Worm (Caenorhabditis elegans): Measurements from ENCODE around the gene rpb-9.

The rpb-9 gene

ce11 chrV:8007460-8008292 is 4.5 kb downstream of the rpb-9 start, which contains the start of gene Y97E10AR.3:
Gene Y97E10AR.3, minus strand, starts transcription at chrV:8007510.
- TF ChIP-seq C06A6.2 (GFP tag; conservative IDR thresholded peaks at IDR 0.05) (no peak), gei-17 (GFP tag; optimal IDR thresholded peaks at IDR 0.05) (no peak), nhr-80 (tag; optimal IDR thresholded peaks at IDR 0.05) (peak; percentile 3), bed-2 (GFP tag; IDR thresholded peaks at IDR 0.05) (no peak), ztf-25 (GFP tag; IDR thresholded peaks at IDR 0.05) (0 out of 2 replicates have a peak, but pooled peaks have one; percentile 20), ets-4 (GFP tag; optimal IDR thresholded peaks at IDR 0.05) (no peak), B0336.3 (GFP tag; IDR thresholded peaks at IDR 0.05) (0 out of 2 replicates have a peak, but pooled peaks have one; percentile 40), hsf-1 (GFP tag; IDR thresholded peaks at IDR 0.05) (0 out of 2 replicates have a peak, but pooled peaks have one; percentile 8), bed-1 (GFP tag; IDR thresholded peaks at IDR 0.05) (no peak), snpc-3.4 (tag; optimal IDR thresholded peaks at IDR 0.05) (peak; percentile 6)

- no peak for TF ChIP-seq snpc-1.1 (tag; optimal IDR thresholded peaks at IDR 0.05; ENCODE audit: insufficient read depth)
- TF ChIP-seq K12H6.12 (tag; optimal IDR thresholded peaks at IDR 0.05): no peak
- TF ChIP-seq lag-1 (GFP tag; IDR thresholded peaks at IDR 0.05): no peak
Observed at ce11 chrV:8005000-8005399, 7.1 kb downstream of the rpb-9 start, which contains the start of gene Y97E10AR.8. Gene Y97E10AR.8, plus strand, starts transcription at chrV:8005300.

- TF ChIP-seq efl-1 (GFP tag; optimal IDR thresholded peaks at IDR 0.05) (no peak), bed-2 (GFP tag; IDR thresholded peaks at IDR 0.05) (no peak), B0336.3 (GFP tag; IDR thresholded peaks at IDR 0.05) (no peak; the same call in 1 of the 2 replicates), rec-8 (tag; optimal IDR thresholded peaks at IDR 0.05) (no peak), pbrm-1 (GFP tag; IDR thresholded peaks at IDR 0.05) (peak; percentile 57), lag-1 (GFP tag; IDR thresholded peaks at IDR 0.05) (no peak), hlh-12 (tag; optimal IDR thresholded peaks at IDR 0.05) (no peak), B0261.1 (tag; optimal IDR thresholded peaks at IDR 0.05) (no peak), ceh-40 (GFP tag; IDR thresholded peaks at IDR 0.05) (no peak), rpc-1 (optimal IDR thresholded peaks at IDR 0.05) (no peak), rpc-1 (tag; optimal IDR thresholded peaks at IDR 0.05) (no peak), sea-2 (GFP tag; IDR thresholded peaks at IDR 0.05) (no peak), ZK185.1 (tag; optimal IDR thresholded peaks at IDR 0.05; ENCODE audit: poor library complexity, severe bottlenecking) (peak; percentile 26), sdz-38 (tag; optimal IDR thresholded peaks at IDR 0.05) (no peak), K12H6.12 (tag; optimal IDR thresholded peaks at IDR 0.05) (peak; percentile 81), F37B4.10 (GFP tag; IDR thresholded peaks at IDR 0.05) (no peak), nfya-1 (tag; optimal IDR thresholded peaks at IDR 0.05; ENCODE audit: borderline replicate concordance, insufficient read depth) (no peak), let-607 (tag; optimal IDR thresholded peaks at IDR 0.05) (peak; percentile 62 to 68), mes-4 (tag; optimal IDR thresholded peaks at IDR 0.05) (no peak), ztf-26 (tag; optimal IDR thresholded peaks at IDR 0.05) (no peak), snpc-3.4 (tag; optimal IDR thresholded peaks at IDR 0.05) (peak; percentile 1), ztf-22 (GFP tag; optimal IDR thresholded peaks at IDR 0.05) (peak; percentile 75), somi-1 (GFP tag; optimal IDR thresholded peaks at IDR 0.05) (no peak), F23B12.7 (tag; optimal IDR thresholded peaks at IDR 0.05; ENCODE audit: insufficient read depth) (peak; percentile 42), tbp1 (GFP tag; optimal IDR thresholded peaks at IDR 0.05) (no peak), hlh-26 (GFP tag; conservative IDR thresholded peaks at IDR 0.05) (no peak), lin-40 (tag; optimal IDR thresholded peaks at IDR 0.05) (peak; percentile 84), fkh-3 (tag; optimal IDR thresholded peaks at IDR 0.05) (no peak), ceh-100 (GFP tag; IDR thresholded peaks at IDR 0.05) (no peak), ztf-6 (GFP tag; IDR thresholded peaks at IDR 0.05) (no peak), nhr-179 (tag; optimal IDR thresholded peaks at IDR 0.05) (no peak), hmg-1.2 (GFP tag; IDR thresholded peaks at IDR 0.05) (peak; percentile 77), Y53G8AR.9 (GFP tag; conservative IDR thresholded peaks at IDR 0.05) (0 out of 2 replicates have a peak, but pooled peaks have one; percentile 68), F10E7.11 (tag; optimal IDR thresholded peaks at IDR 0.05) (no peak)
Observed at ce11 chrV:8000929-8001513, 11.1 kb downstream of the rpb-9 start, which contains the start of gene Y97E10AR.1. Gene Y97E10AR.1, plus strand, starts transcription at chrV:8001463.

Data from whole organism, young adult.